Fruit fly (Drosophila melanogaster): ENCODE results near the gene CG9547.

The CG9547 gene

dm6 chr2L:6455955-6456599 is 38.3 kb downstream of the CG9547 start, which contains the start of gene frj (continued):
- TF ChIP-seq sna (GFP tag; IDR thresholded peaks at IDR 0.05; ENCODE audit: partially characterized antibody) (peak; percentile 68), CrebB (tag; optimal IDR thresholded peaks at IDR 0.05) (no peak), CG4707 (GFP tag; optimal IDR thresholded peaks at IDR 0.05) (no peak), HLH3B (GFP tag; IDR thresholded peaks at IDR 0.05) (peak; percentile 64), Jarid2 (GFP tag; optimal IDR thresholded peaks at IDR 0.05) (no peak), emc (GFP tag; optimal IDR thresholded peaks at IDR 0.05) (peak; percentile 41), CG10321 (GFP tag; IDR thresholded peaks at IDR 0.05) (no peak), tio (GFP tag; optimal IDR thresholded peaks at IDR 0.05) (no peak), HmgZ (tag; optimal IDR thresholded peaks at IDR 0.05) (peak; percentile 49), MBD-R2 (GFP tag; IDR thresholded peaks at IDR 0.05) (peak; percentile 56), CG8359 (GFP tag; optimal IDR thresholded peaks at IDR 0.05; ENCODE audit: borderline replicate concordance) (no peak), CG6854 (GFP tag; optimal IDR thresholded peaks at IDR 0.05) (no peak), CG1832 (GFP tag; optimal IDR thresholded peaks at IDR 0.05) (no peak), Scr (GFP tag; IDR thresholded peaks at IDR 0.05; ENCODE audit: partially characterized antibody) (peak; percentile 71), gro (GFP tag; optimal IDR thresholded peaks at IDR 0.05) (peak; percentile 62), dimm (GFP tag; IDR thresholded peaks at IDR 0.05) (no peak), hb (GFP tag; IDR thresholded peaks at IDR 0.05; ENCODE audit: partially characterized antibody) (peak; percentile 57; the same call in 2 of the 3 replicates), CG7271 (tag; optimal IDR thresholded peaks at IDR 0.05) (no peak), CG3726 (GFP tag; IDR thresholded peaks at IDR 0.05) (0 out of 3 replicates have a peak, but pooled peaks have one; percentile 61), her (GFP tag; optimal IDR thresholded peaks at IDR 0.05) (peak; percentile 48), ttk (GFP tag; IDR thresholded peaks at IDR 0.05) (peak; percentile 51; the same call in 1 of the 2 replicates), unc-4 (GFP tag; IDR thresholded peaks at IDR 0.05; ENCODE audit: partially characterized antibody) (peak; percentile 63), Hr39 (optimal IDR thresholded peaks at IDR 0.05) (no peak), CG17802 (tag; optimal IDR thresholded peaks at IDR 0.05) (peak; percentile 95), CG2120 (GFP tag; optimal IDR thresholded peaks at IDR 0.05) (peak; percentile 74), Atf6 (GFP tag; IDR thresholded peaks at IDR 0.05) (0 out of 2 replicates have a peak, but pooled peaks have one; percentile 8), trem (tag; optimal IDR thresholded peaks at IDR 0.05) (peak; percentile 78), fru (optimal IDR thresholded peaks at IDR 0.05) (no peak), CG10431 (GFP tag; optimal IDR thresholded peaks at IDR 0.05) (no peak), pnt (GFP tag; optimal IDR thresholded peaks at IDR 0.05) (peak; percentile 81), klu (GFP tag; IDR thresholded peaks at IDR 0.05) (peak; percentile 48; the same call in 1 of the 2 replicates), CG1529 (GFP tag; optimal IDR thresholded peaks at IDR 0.05) (no peak), CG13624 (GFP tag; optimal IDR thresholded peaks at IDR 0.05) (peak; percentile 68), CG34224 (GFP tag; IDR thresholded peaks at IDR 0.05; ENCODE audit: partially characterized antibody) (0 out of 3 replicates have a peak, but pooled peaks have one; percentile 38), ken (GFP tag; IDR thresholded peaks at IDR 0.05) (peak; percentile 74; the same call in 2 of the 3 replicates), crol (GFP tag; IDR thresholded peaks at IDR 0.05) (no peak; the same call in none of the 2 replicates), CG12769 (tag; optimal IDR thresholded peaks at IDR 0.05) (peak; percentile 57), az2 (GFP tag; optimal IDR thresholded peaks at IDR 0.05) (peak; percentile 53), H2.0 (GFP tag; IDR thresholded peaks at IDR 0.05) (peak; percentile 56), Dref (GFP tag; IDR thresholded peaks at IDR 0.05) (peak; percentile 51), onecut (GFP tag; IDR thresholded peaks at IDR 0.05) (peak; percentile 66), ewg (GFP tag; optimal IDR thresholded peaks at IDR 0.05) (peak; percentile 52), CG13894 (tag; optimal IDR thresholded peaks at IDR 0.05) (peak; percentile 51), CG17829 (tag; optimal IDR thresholded peaks at IDR 0.05) (peak; percentile 65), ab (GFP tag; optimal IDR thresholded peaks at IDR 0.05) (peak; percentile 33), CG12299 (tag; optimal IDR thresholded peaks at IDR 0.05) (peak; percentile 62), sqz (GFP tag; optimal IDR thresholded peaks at IDR 0.05) (no peak), gcm (GFP tag; optimal IDR thresholded peaks at IDR 0.05) (peak; percentile 10), peb (GFP tag; IDR thresholded peaks at IDR 0.05) (no peak; the same call in 1 of the 2 replicates), CG11247 (GFP tag; IDR thresholded peaks at IDR 0.05) (peak; percentile 56)

Data from whole organism, embryonic.